Worm (Caenorhabditis elegans) whole organism, midembryonic: Measurements from ENCODE around the gene pcrg-1.

Source experiments
- T22C8.4 ChIP-seq: fragments of 200-800 bp; sonication (Bioruptor generic); IDR thresholded peaks from 2 replicates; pipeline ENCODE4 v1.3.6; 2022; ENCODE audit warnings: missing genetic modification characterization, missing compliant biosample characterization
- cog-1 ChIP-seq: sonication (generic microtip); optimal IDR thresholded peaks from 2 replicates; lab custom pipeline; 2016; ENCODE audit warnings: missing genetic modification characterization, missing compliant biosample characterization
- flt-1 ChIP-seq: fragments of 200-800 bp; sonication (Bioruptor generic); IDR thresholded peaks from 2 replicates; pipeline ENCODE4 v1.3.6; 2022; ENCODE audit warnings: missing genetic modification characterization, missing compliant biosample characterization
- klf-2 ChIP-seq: fragments of 200-800 bp; sonication (Bioruptor generic); conservative IDR thresholded peaks from 2 replicates; pipeline ENCODE4 v1.3.6; 2022; ENCODE audit warnings: missing genetic modification reagents, missing genetic modification characterization, missing compliant biosample characterization
- med-1 ChIP-seq: sonication (generic microtip); optimal IDR thresholded peaks from 2 replicates; lab custom pipeline; 2017; ENCODE audit warnings: missing genetic modification characterization, mild to moderate bottlenecking, missing compliant biosample characterization, antibody characterized with exemption, missing genetic modification reagents; ENCODE audit not compliant: insufficient read depth
- ref-1 ChIP-seq: fragments of 200-800 bp; sonication (Bioruptor generic); conservative IDR thresholded peaks from 2 replicates; pipeline ENCODE4 v1.3.6; 2022; ENCODE audit warnings: missing genetic modification reagents, missing genetic modification characterization, missing compliant biosample characterization
- tab-1 ChIP-seq: fragments of 200-800 bp; sonication (Bioruptor generic); IDR thresholded peaks from 2 replicates; pipeline ENCODE4 v1.3.6; 2022; ENCODE audit warnings: missing genetic modification characterization, missing compliant biosample characterization
- ztf-23 ChIP-seq: fragments of 200-800 bp; sonication (Bioruptor generic); IDR thresholded peaks from 2 replicates; pipeline ENCODE4 v1.3.6; 2022; ENCODE audit warnings: missing genetic modification reagents, missing genetic modification characterization, missing compliant biosample characterization
- ztf-29 ChIP-seq: fragments of 200-800 bp; sonication (Bioruptor generic); IDR thresholded peaks from 2 replicates; pipeline ENCODE4 v1.3.6; 2022; ENCODE audit warnings: missing genetic modification reagents, missing genetic modification characterization, missing compliant biosample characterization

pcrg-1 gene

DNA sequence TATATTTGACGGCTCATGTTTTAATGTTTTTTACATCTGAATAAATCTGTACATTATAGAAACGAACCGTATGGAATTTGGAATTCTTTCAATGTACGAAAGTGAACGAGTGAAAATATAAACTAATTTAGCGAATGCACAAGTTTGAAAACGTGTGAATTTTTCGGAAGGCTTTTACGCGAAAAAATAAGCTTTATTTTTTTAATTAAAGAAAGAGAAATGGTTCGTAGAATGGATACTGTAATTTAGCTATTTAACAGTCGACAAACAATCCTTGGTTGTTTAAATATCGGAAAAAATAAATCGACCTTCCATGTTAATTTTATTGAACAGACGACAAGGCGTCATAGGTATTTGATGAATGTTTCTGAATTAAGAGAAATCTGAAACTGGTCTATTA, 4.8 kb upstream of the pcrg-1 start, which contains the start of gene acdh-12:
TSS of gene acdh-12 (minus strand) at position 101 of the 400 bp plus-strand sequence.
- no peak for TF ChIP-seq ztf-29 (GFP tag; lab: Robert Waterston, UW)
- TF ChIP-seq tab-1 (GFP tag; lab: Robert Waterston, UW) = no peak
- TF ChIP-seq ref-1 (GFP tag; lab: Robert Waterston, UW) = no peak
- no peak for TF ChIP-seq cog-1 (tag; lab: Kevin White, UChicago)
- TF ChIP-seq med-1 (GFP tag; lab: Kevin White, UChicago) = no peak
- TF ChIP-seq T22C8.4 (GFP tag; lab: Robert Waterston, UW) = no peak
- TF ChIP-seq klf-2 (GFP tag; lab: Robert Waterston, UW) = no peak
- TF ChIP-seq ztf-23 (GFP tag; lab: Robert Waterston, UW) = no peak
- TF ChIP-seq flt-1 (GFP tag; lab: Robert Waterston, UW) = no peak

- TF ChIP-seq ref-1 (GFP tag; lab: Robert Waterston, UW) = no peak
- no peak for TF ChIP-seq cog-1 (tag; lab: Kevin White, UChicago)
- no peak for TF ChIP-seq flt-1 (GFP tag; lab: Robert Waterston, UW)
- TF ChIP-seq tab-1 (GFP tag; lab: Robert Waterston, UW) = no peak
- no peak for TF ChIP-seq T22C8.4 (GFP tag; lab: Robert Waterston, UW)
- no peak for TF ChIP-seq ztf-23 (GFP tag; lab: Robert Waterston, UW)
- TF ChIP-seq klf-2 (GFP tag; lab: Robert Waterston, UW) = no peak
Measured at ce11 chrII:7196040-7196439, 4.3 kb upstream of the pcrg-1 start, which contains the start of gene maoc-1. Gene maoc-1 (plus strand): TSS chrII:7196276.

DNA sequence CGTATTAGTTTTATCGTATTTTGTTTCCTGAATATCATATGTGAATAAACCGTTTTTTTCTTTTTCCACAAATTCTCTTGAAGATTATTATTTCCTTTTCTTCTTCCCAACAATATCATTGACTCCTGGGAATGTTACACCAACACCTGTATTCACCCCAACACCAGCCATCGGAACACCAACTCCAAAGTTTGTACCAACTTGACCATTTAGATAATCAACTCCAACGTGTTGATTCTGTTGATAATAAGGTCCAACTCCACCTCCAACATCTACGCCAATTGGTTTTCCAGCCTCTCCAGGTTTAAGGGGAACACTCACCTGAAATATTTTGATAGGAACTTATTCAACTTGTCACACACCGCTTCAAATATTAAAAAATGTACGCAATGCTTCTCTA, 2.9 kb upstream of the pcrg-1 start:
- no peak for TF ChIP-seq flt-1 (GFP tag; lab: Robert Waterston, UW)
- TF ChIP-seq cog-1 (tag; lab: Kevin White, UChicago) = no peak
- no peak for TF ChIP-seq ztf-29 (GFP tag; lab: Robert Waterston, UW)
- no peak for TF ChIP-seq ztf-23 (GFP tag; lab: Robert Waterston, UW)
- no peak for TF ChIP-seq ref-1 (GFP tag; lab: Robert Waterston, UW)
- no peak for TF ChIP-seq tab-1 (GFP tag; lab: Robert Waterston, UW)
- no peak for TF ChIP-seq med-1 (GFP tag; lab: Kevin White, UChicago)
- no peak for TF ChIP-seq T22C8.4 (GFP tag; lab: Robert Waterston, UW)
- no peak for TF ChIP-seq klf-2 (GFP tag; lab: Robert Waterston, UW)

- no peak for TF ChIP-seq flt-1 (GFP tag; lab: Robert Waterston, UW)
- TF ChIP-seq med-1 (GFP tag; lab: Kevin White, UChicago) = no peak
- TF ChIP-seq klf-2 (GFP tag; lab: Robert Waterston, UW) = no peak
- no peak for TF ChIP-seq T22C8.4 (GFP tag; lab: Robert Waterston, UW)
- no peak for TF ChIP-seq tab-1 (GFP tag; lab: Robert Waterston, UW)
- no peak for TF ChIP-seq ztf-29 (GFP tag; lab: Robert Waterston, UW)
- TF ChIP-seq cog-1 (tag; lab: Kevin White, UChicago) = no peak
- no peak for TF ChIP-seq ref-1 (GFP tag; lab: Robert Waterston, UW)
- TF ChIP-seq ztf-23 (GFP tag; lab: Robert Waterston, UW) = no peak
Measured at ce11 chrII:7199308-7199707, 1.0 kb upstream of the pcrg-1 start, which contains the start of gene E04F6.6. Gene E04F6.6 (minus strand): TSS chrII:7199565.

DNA sequence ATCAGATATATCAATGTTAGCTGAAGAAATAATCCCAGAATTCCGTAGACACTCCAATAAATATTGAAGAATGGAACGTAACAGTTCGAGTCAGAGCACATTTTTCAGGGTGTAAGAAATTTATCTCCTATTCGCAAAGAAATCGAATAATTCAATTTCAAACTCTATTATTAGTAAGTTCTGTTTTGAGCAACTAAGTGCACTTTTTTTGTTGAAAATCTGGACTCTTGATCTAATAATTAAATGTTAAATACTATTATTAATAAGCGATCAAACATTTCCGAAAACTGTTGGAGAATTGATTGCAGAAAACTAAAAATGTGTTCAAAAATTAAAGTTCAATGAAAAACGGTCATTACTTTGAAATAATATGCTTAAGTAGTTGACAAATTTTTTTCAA, 2.8 kb downstream of the pcrg-1 start, which contains the start of gene srd-56:
TSS of gene srd-56 (minus strand) at position 101 of the 400 bp plus-strand sequence.
- no peak for TF ChIP-seq ztf-23 (GFP tag; lab: Robert Waterston, UW)
- no peak for TF ChIP-seq cog-1 (tag; lab: Kevin White, UChicago)
- no peak for TF ChIP-seq klf-2 (GFP tag; lab: Robert Waterston, UW)

DNA sequence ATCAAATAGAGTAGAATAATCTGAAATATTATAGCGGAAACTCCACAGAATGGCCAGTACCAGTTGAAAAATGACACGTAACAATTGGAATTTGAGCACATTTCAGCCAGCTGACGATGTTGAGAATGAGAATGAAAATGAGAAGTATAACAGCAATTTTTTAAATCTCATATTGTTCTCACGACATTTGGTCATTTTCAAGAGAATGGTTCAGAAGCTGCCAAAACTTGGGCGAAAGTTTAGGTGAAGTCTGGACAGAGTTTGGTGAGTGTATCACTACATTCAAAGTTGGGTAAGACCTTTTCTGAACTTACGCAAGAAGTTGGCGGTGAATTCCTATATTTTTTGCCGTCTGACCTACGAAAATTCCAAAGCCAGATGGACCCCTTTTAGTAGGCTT, 4.6 kb downstream of the pcrg-1 start, which contains the start of gene srd-58:
TSS of gene srd-58 (minus strand) at position 101 of the 400 bp plus-strand sequence.
- TF ChIP-seq ztf-23 (GFP tag; lab: Robert Waterston, UW) = no peak
- no peak for TF ChIP-seq med-1 (GFP tag; lab: Kevin White, UChicago)
- no peak for TF ChIP-seq flt-1 (GFP tag; lab: Robert Waterston, UW)
- TF ChIP-seq ztf-29 (GFP tag; lab: Robert Waterston, UW) = no peak
- TF ChIP-seq T22C8.4 (GFP tag; lab: Robert Waterston, UW) = no peak

ce11 chrII:7205388-7205787, 5.0 kb downstream of the pcrg-1 start, which contains the start of gene srd-59:
Gene srd-59 (plus strand): TSS chrII:7205688.
- TF ChIP-seq klf-2 (GFP tag; lab: Robert Waterston, UW) (no peak), ref-1 (GFP tag; lab: Robert Waterston, UW) (no peak), ztf-29 (GFP tag; lab: Robert Waterston, UW) (no peak), T22C8.4 (GFP tag; lab: Robert Waterston, UW) (no peak), cog-1 (tag; lab: Kevin White, UChicago) (no peak), tab-1 (GFP tag; lab: Robert Waterston, UW) (no peak), flt-1 (GFP tag; lab: Robert Waterston, UW) (no peak), med-1 (GFP tag; lab: Kevin White, UChicago) (no peak), ztf-23 (GFP tag; lab: Robert Waterston, UW) (no peak)

- TF ChIP-seq flt-1 (GFP tag; lab: Robert Waterston, UW) (no peak), ztf-23 (GFP tag; lab: Robert Waterston, UW) (no peak), med-1 (GFP tag; lab: Kevin White, UChicago) (no peak), klf-2 (GFP tag; lab: Robert Waterston, UW) (no peak), tab-1 (GFP tag; lab: Robert Waterston, UW) (no peak), cog-1 (tag; lab: Kevin White, UChicago) (no peak), T22C8.4 (GFP tag; lab: Robert Waterston, UW) (no peak), ztf-29 (GFP tag; lab: Robert Waterston, UW) (no peak), ref-1 (GFP tag; lab: Robert Waterston, UW) (no peak)
Measured at ce11 chrII:7207649-7208048, 7.3 kb downstream of the pcrg-1 start.

ce11 chrII:7208184-7208583, 7.8 kb downstream of the pcrg-1 start, which contains the start of gene dhs-7:
Gene dhs-7 (minus strand): TSS chrII:7208460.
- no peak for TF ChIP-seq tab-1 (GFP tag; lab: Robert Waterston, UW)
- no peak for TF ChIP-seq flt-1 (GFP tag; lab: Robert Waterston, UW)
